Fruit fly (Drosophila melanogaster) whole organism, embryonic: Measurements from ENCODE around the gene Hmbs.

ENCODE experiments used
- Bdp1 ChIP-seq: fragments of 200-800 bp; sonication (Bioruptor generic); optimal IDR thresholded peaks from 3 replicates; lab custom pipeline; 2016; ENCODE audit warnings: missing biosample characterization, missing genetic modification characterization
- BtbVII ChIP-seq: fragments of 200-800 bp; sonication (Bioruptor generic); optimal IDR thresholded peaks from 3 replicates; lab custom pipeline; 2017; ENCODE audit warnings: missing biosample characterization, mild to moderate bottlenecking, missing genetic modification characterization
- Bteb2 ChIP-seq: fragments of 200-800 bp; sonication (Bioruptor generic); optimal IDR thresholded peaks from 2 replicates; lab custom pipeline; 2016; ENCODE audit warnings: missing biosample characterization, missing genetic modification characterization
- CG10321 ChIP-seq: fragments of 200-800 bp; sonication (Bioruptor generic); IDR thresholded peaks from 2 replicates; pipeline ENCODE4 v1.3.6; 2022; ENCODE audit warnings: missing biosample characterization, missing genetic modification characterization
- CG11085 ChIP-seq: fragments of 200-800 bp; sonication (Bioruptor generic); IDR thresholded peaks from 2 replicates; pipeline ENCODE4 v1.3.6; 2022; ENCODE audit warnings: missing biosample characterization, missing genetic modification characterization
- CG11093 ChIP-seq: fragments of 200-800 bp; sonication (Bioruptor generic); IDR thresholded peaks from 3 replicates; pipeline ENCODE4 v1.3.6; 2022; ENCODE audit warnings: missing biosample characterization, missing genetic modification characterization
- CG11247 ChIP-seq: fragments of 200-800 bp; sonication (Bioruptor generic); IDR thresholded peaks from 2 replicates; pipeline ENCODE4 v1.3.6; 2022; ENCODE audit warnings: missing biosample characterization, missing genetic modification characterization
- CG12391 ChIP-seq: fragments of 200-800 bp; sonication (Bioruptor generic); optimal IDR thresholded peaks from 3 replicates; lab custom pipeline; 2018; ENCODE audit warnings: missing biosample characterization, mild to moderate bottlenecking, missing genetic modification characterization, moderate library complexity
- CG13424 ChIP-seq: fragments of 200-800 bp; sonication (Bioruptor generic); optimal IDR thresholded peaks from 2 replicates; lab custom pipeline; 2019; ENCODE audit warnings: missing biosample characterization, mild to moderate bottlenecking, missing genetic modification characterization, moderate library complexity
- CG16813 ChIP-seq: fragments of 200-800 bp; sonication (Bioruptor generic); IDR thresholded peaks from 3 replicates; pipeline ENCODE4 v1.3.6; 2022; ENCODE audit warnings: missing biosample characterization, missing genetic modification characterization; ENCODE audit not compliant: partially characterized antibody
- CG17186 ChIP-seq: fragments of 200-800 bp; sonication (Bioruptor generic); optimal IDR thresholded peaks from 3 replicates; lab custom pipeline; 2017; ENCODE audit warnings: missing biosample characterization, missing genetic modification reagents, missing genetic modification characterization
- CG18262 ChIP-seq: fragments of 200-800 bp; optimal IDR thresholded peaks from 3 replicates; lab custom pipeline; 2019; ENCODE audit warnings: missing biosample characterization, mild to moderate bottlenecking, missing genetic modification characterization, moderate library complexity
- CG30431 ChIP-seq: fragments of 200-800 bp; sonication (Bioruptor generic); optimal IDR thresholded peaks from 2 replicates; lab custom pipeline; 2017; ENCODE audit warnings: missing biosample characterization, missing genetic modification characterization
- CG3407 ChIP-seq: fragments of 200-800 bp; sonication (Bioruptor generic); optimal IDR thresholded peaks from 2 replicates; lab custom pipeline; 2018; ENCODE audit warnings: missing biosample characterization, mild to moderate bottlenecking, missing genetic modification characterization
- CG4617 ChIP-seq: fragments of 200-800 bp; sonication (Bioruptor generic); optimal IDR thresholded peaks from 3 replicates; lab custom pipeline; 2016; ENCODE audit warnings: missing biosample characterization, missing genetic modification characterization, borderline replicate concordance
- CG6175 ChIP-seq: fragments of 200-800 bp; sonication (Bioruptor generic); IDR thresholded peaks from 3 replicates; pipeline ENCODE4 v1.3.6; 2022; ENCODE audit warnings: missing biosample characterization, missing genetic modification characterization
- CG6683 ChIP-seq: fragments of 200-800 bp; sonication (Bioruptor generic); optimal IDR thresholded peaks from 2 replicates; lab custom pipeline; 2017; ENCODE audit warnings: missing biosample characterization, mild to moderate bottlenecking, missing genetic modification characterization, missing genetic modification reagents
- CG6765 ChIP-seq: fragments of 200-800 bp; sonication (Bioruptor generic); optimal IDR thresholded peaks from 3 replicates; lab custom pipeline; 2017; ENCODE audit warnings: missing biosample characterization, mild to moderate bottlenecking, missing genetic modification characterization
- CG7987 ChIP-seq: fragments of 200-800 bp; sonication (Bioruptor generic); optimal IDR thresholded peaks from 2 replicates; lab custom pipeline; 2018; ENCODE audit warnings: missing biosample characterization, mild to moderate bottlenecking, missing genetic modification characterization, moderate library complexity
- CG8290 ChIP-seq, 3 experiments: fragments of 200-800 bp; sonication (Bioruptor generic); optimal IDR thresholded peaks; 2 replicates each; lab custom pipeline; 2016 to 2019; ENCODE audit warnings: missing biosample characterization in 3 of 3, missing genetic modification characterization in 3 of 3, mild to moderate bottlenecking in 2 of 3, moderate library complexity in 1 of 3
- CG8388 ChIP-seq: fragments of 200-800 bp; sonication (Bioruptor generic); optimal IDR thresholded peaks from 2 replicates; lab custom pipeline; 2019; ENCODE audit warnings: missing biosample characterization, mild to moderate bottlenecking, missing genetic modification characterization, moderate library complexity
- CG9609 ChIP-seq: fragments of 200-800 bp; sonication (Bioruptor generic); optimal IDR thresholded peaks from 3 replicates; lab custom pipeline; 2016; ENCODE audit warnings: missing biosample characterization, missing genetic modification characterization
- CkIIα-i1 ChIP-seq: fragments of 200-800 bp; sonication (Bioruptor generic); IDR thresholded peaks from 2 replicates; pipeline ENCODE4 v1.3.6; 2022; ENCODE audit warnings: missing biosample characterization, missing genetic modification characterization
- D19B ChIP-seq: fragments of 200-800 bp; sonication (Bioruptor generic); optimal IDR thresholded peaks from 2 replicates; lab custom pipeline; 2017; ENCODE audit warnings: missing biosample characterization, mild to moderate bottlenecking, missing genetic modification characterization
- Lim3 ChIP-seq: fragments of 200-800 bp; sonication (Bioruptor generic); IDR thresholded peaks from 2 replicates; pipeline ENCODE4 v1.3.6; 2022; ENCODE audit warnings: missing biosample characterization, missing genetic modification characterization
- Mad ChIP-seq: fragments of 200-800 bp; sonication (Bioruptor generic); optimal IDR thresholded peaks from 2 replicates; lab custom pipeline; 2016; ENCODE audit warnings: missing biosample characterization, missing genetic modification characterization
- Oli ChIP-seq: fragments of 200-800 bp; sonication (Bioruptor generic); optimal IDR thresholded peaks from 2 replicates; lab custom pipeline; 2018; ENCODE audit warnings: missing biosample characterization, mild to moderate bottlenecking, missing genetic modification characterization, moderate library complexity
- Rfx ChIP-seq: fragments of 200-800 bp; sonication (Bioruptor generic); IDR thresholded peaks from 2 replicates; pipeline ENCODE4 v1.3.6; 2022; ENCODE audit warnings: missing biosample characterization, missing genetic modification characterization
- Sin3A ChIP-seq: fragments of >200 bp; optimal IDR thresholded peaks from 2 replicates; lab custom pipeline; 2018
- Sox100B ChIP-seq: fragments of 200-800 bp; sonication (Bioruptor generic); optimal IDR thresholded peaks from 3 replicates; lab custom pipeline; 2018; ENCODE audit warnings: missing biosample characterization, mild to moderate bottlenecking, missing genetic modification characterization
- Ssrp ChIP-seq: fragments of 200-800 bp; sonication (Bioruptor generic); optimal IDR thresholded peaks from 2 replicates; lab custom pipeline; 2018; ENCODE audit warnings: missing biosample characterization, mild to moderate bottlenecking, missing genetic modification characterization, moderate library complexity
- bigmax ChIP-seq: fragments of 200-800 bp; sonication (Bioruptor generic); optimal IDR thresholded peaks from 2 replicates; lab custom pipeline; 2018; ENCODE audit warnings: missing biosample characterization, mild to moderate bottlenecking, missing genetic modification characterization
- bsh ChIP-seq, 2 experiments: fragments of 200-800 bp; sonication (Bioruptor generic); optimal IDR thresholded peaks; 2 replicates each; lab custom pipeline; 2017 to 2018; ENCODE audit warnings: mild to moderate bottlenecking in 2 of 2, missing biosample characterization in 2 of 2, missing genetic modification characterization in 2 of 2, moderate library complexity in 1 of 2
- danr ChIP-seq: fragments of 200-800 bp; sonication (Bioruptor generic); IDR thresholded peaks from 2 replicates; pipeline ENCODE4 v1.3.6; 2022; ENCODE audit warnings: missing biosample characterization, missing genetic modification characterization
- dimm ChIP-seq: fragments of 200-800 bp; sonication (Bioruptor generic); IDR thresholded peaks from 2 replicates; pipeline ENCODE4 v1.3.6; 2022; ENCODE audit warnings: missing biosample characterization, missing genetic modification characterization
- dmrt99B ChIP-seq: fragments of 200-800 bp; sonication (Bioruptor generic); optimal IDR thresholded peaks from 2 replicates; lab custom pipeline; 2018; ENCODE audit warnings: missing biosample characterization, mild to moderate bottlenecking, missing genetic modification characterization, moderate library complexity
- eve ChIP-seq, 2 experiments: fragments of >200 bp; optimal IDR thresholded peaks; 2 replicates each; lab custom pipeline; 2017; ENCODE audit warnings: missing biosample characterization in 2 of 2, missing genetic modification characterization in 2 of 2
- ewg ChIP-seq: fragments of 200-800 bp; sonication (Bioruptor generic); optimal IDR thresholded peaks from 3 replicates; lab custom pipeline; 2017; ENCODE audit warnings: mild to moderate bottlenecking, missing biosample characterization, missing genetic modification reagents, missing genetic modification characterization
- eyg ChIP-seq: fragments of 200-800 bp; sonication (Bioruptor generic); optimal IDR thresholded peaks from 3 replicates; lab custom pipeline; 2016; ENCODE audit warnings: missing biosample characterization, missing genetic modification characterization
- fru ChIP-seq: fragments of >200 bp; optimal IDR thresholded peaks from 2 replicates; lab custom pipeline; 2017
- hbn ChIP-seq: fragments of 200-800 bp; sonication (Bioruptor generic); IDR thresholded peaks from 2 replicates; pipeline ENCODE4 v1.3.6; 2022; ENCODE audit warnings: missing biosample characterization, missing genetic modification characterization; ENCODE audit not compliant: partially characterized antibody
- jing ChIP-seq: fragments of 200-800 bp; sonication (Bioruptor generic); optimal IDR thresholded peaks from 2 replicates; lab custom pipeline; 2018; ENCODE audit warnings: missing biosample characterization, mild to moderate bottlenecking, missing genetic modification characterization
- nom ChIP-seq: fragments of 200-800 bp; sonication (Bioruptor generic); optimal IDR thresholded peaks from 2 replicates; lab custom pipeline; 2017; ENCODE audit warnings: missing biosample characterization, missing genetic modification characterization, mild to moderate bottlenecking, moderate library complexity, missing genetic modification reagents
- peb ChIP-seq: fragments of 200-800 bp; sonication (Bioruptor generic); IDR thresholded peaks from 2 replicates; pipeline ENCODE4 v1.3.6; 2022; ENCODE audit warnings: missing biosample characterization, missing genetic modification characterization
- psq ChIP-seq: fragments of 200-800 bp; sonication (Bioruptor generic); optimal IDR thresholded peaks from 2 replicates; lab custom pipeline; 2017; ENCODE audit warnings: missing biosample characterization, missing genetic modification characterization
- ro ChIP-seq: fragments of 200-800 bp; sonication (Bioruptor generic); IDR thresholded peaks from 2 replicates; pipeline ENCODE4 v1.3.6; 2022; ENCODE audit warnings: missing biosample characterization, missing genetic modification characterization
- run ChIP-seq: fragments of 200-800 bp; sonication (Bioruptor generic); optimal IDR thresholded peaks from 3 replicates; lab custom pipeline; 2018; ENCODE audit warnings: missing biosample characterization, mild to moderate bottlenecking, missing genetic modification characterization
- sim ChIP-seq: fragments of 200-800 bp; sonication (Bioruptor generic); IDR thresholded peaks from 2 replicates; pipeline ENCODE4 v1.3.6; 2022; ENCODE audit warnings: missing biosample characterization, missing genetic modification characterization
- sisA ChIP-seq: fragments of 200-800 bp; sonication (Bioruptor generic); IDR thresholded peaks from 2 replicates; pipeline ENCODE4 v1.3.6; 2022; ENCODE audit warnings: missing biosample characterization, missing genetic modification characterization
- sqz ChIP-seq: fragments of 200-800 bp; sonication (Bioruptor generic); optimal IDR thresholded peaks from 3 replicates; lab custom pipeline; 2018; ENCODE audit warnings: missing biosample characterization, mild to moderate bottlenecking, missing genetic modification characterization
- tgo ChIP-seq: fragments of 200-800 bp; sonication (Bioruptor generic); IDR thresholded peaks from 3 replicates; pipeline ENCODE4 v1.3.6; 2022; ENCODE audit warnings: missing biosample characterization, missing genetic modification characterization
- unc-4 ChIP-seq: fragments of 200-800 bp; sonication (Bioruptor generic); IDR thresholded peaks from 2 replicates; pipeline ENCODE4 v1.3.6; 2022; ENCODE audit warnings: missing biosample characterization, missing genetic modification characterization; ENCODE audit not compliant: partially characterized antibody

Hmbs gene

dm6 chr3L:1370939-1371338 is 36.2 kb downstream of the Hmbs start (continued):
- TF ChIP-seq CG6683 = no peak
- no peak for TF ChIP-seq D19B (GFP tag; lab: Kevin White, UChicago)
- peak; percentile 47 for TF ChIP-seq dmrt99B (tag; lab: Kevin White, UChicago)
- TF ChIP-seq CG3407 (GFP tag; lab: Kevin White, UChicago) = no peak
- peak in 1 of 2 experiments; percentile 17 for TF ChIP-seq eve (GFP tag; optimal IDR thresholded peaks at IDR 0.05; lab: Kevin White, UChicago)
- peak; percentile 18 for TF ChIP-seq CG9609 (GFP tag; lab: Kevin White, UChicago)
- peak; percentile 3 for TF ChIP-seq Mad (GFP tag; lab: Kevin White, UChicago)
- TF ChIP-seq Bdp1 (GFP tag; lab: Kevin White, UChicago) = no peak
- TF ChIP-seq Sin3A (lab: Kevin White, UChicago) = no peak
- no peak for TF ChIP-seq jing
- no peak for TF ChIP-seq bigmax (GFP tag; lab: Kevin White, UChicago)
- no peak for TF ChIP-seq CkIIα-i1 (GFP tag; lab: Robert Waterston, UW)
- peak; percentile 20 for TF ChIP-seq CG8388 (GFP tag; lab: Kevin White, UChicago)
- no peak for TF ChIP-seq CG11247 (GFP tag; lab: Robert Waterston, UW)
- TF ChIP-seq sim = no peak
- no peak for TF ChIP-seq BtbVII (GFP tag; lab: Kevin White, UChicago)
- TF ChIP-seq Lim3 (GFP tag; lab: Robert Waterston, UW) = no peak
- TF ChIP-seq peb (GFP tag; lab: Robert Waterston, UW) = no peak
- TF ChIP-seq CG17186 (GFP tag; lab: Kevin White, UChicago) = no peak
- no peak for TF ChIP-seq unc-4 (GFP tag; lab: Robert Waterston, UW)
- TF ChIP-seq Oli (tag; lab: Kevin White, UChicago) = peak; percentile 54
- TF ChIP-seq CG12391 (tag; lab: Kevin White, UChicago) = peak; percentile 17
- TF ChIP-seq sisA (GFP tag; lab: Robert Waterston, UW) = peak; percentile 23; the same call in 1 of the 2 replicates
- no peak for TF ChIP-seq danr (GFP tag; lab: Robert Waterston, UW)
- no peak for TF ChIP-seq fru (lab: Kevin White, UChicago)
- TF ChIP-seq CG10321 (GFP tag; lab: Robert Waterston, UW) = no peak
- TF ChIP-seq psq (GFP tag; lab: Kevin White, UChicago) = no peak
- TF ChIP-seq CG18262 (tag; lab: Kevin White, UChicago) = no peak
- TF ChIP-seq CG13424 (tag; lab: Kevin White, UChicago) = peak; percentile 4
- no peak for TF ChIP-seq CG11085
- TF ChIP-seq Ssrp = peak; percentile 29
- TF ChIP-seq tgo (GFP tag; lab: Robert Waterston, UW) = no peak
- TF ChIP-seq run = no peak
- no peak for TF ChIP-seq sqz
- TF ChIP-seq Bteb2 (GFP tag; lab: Kevin White, UChicago) = no peak
- no peak for TF ChIP-seq hbn (GFP tag; lab: Robert Waterston, UW)
- no peak for TF ChIP-seq CG4617 (GFP tag; lab: Kevin White, UChicago)
- TF ChIP-seq ro (GFP tag; lab: Robert Waterston, UW) = no peak
- no peak for TF ChIP-seq CG7987 (GFP tag; lab: Kevin White, UChicago)
- no peak for TF ChIP-seq CG16813 (GFP tag; lab: Robert Waterston, UW)
- peak in 1 of 2 experiments; percentile 38 for TF ChIP-seq bsh (GFP tag; optimal IDR thresholded peaks at IDR 0.05; lab: Kevin White, UChicago)
- no peak for TF ChIP-seq dimm (GFP tag; lab: Robert Waterston, UW)
- no peak for TF ChIP-seq eyg (GFP tag; lab: Kevin White, UChicago)
- TF ChIP-seq CG8290 (GFP tag; optimal IDR thresholded peaks at IDR 0.05; lab: Kevin White, UChicago) = no peak
- TF ChIP-seq CG8290 (tag; optimal IDR thresholded peaks at IDR 0.05; lab: Kevin White, UChicago) = peak in 1 of 2 experiments; percentile 26
- TF ChIP-seq CG11093 (GFP tag; lab: Robert Waterston, UW) = 0 out of 3 replicates have a peak, but pooled peaks have one; percentile 39
- peak; percentile 22 for TF ChIP-seq CG30431 (GFP tag; lab: Kevin White, UChicago)
- no peak for TF ChIP-seq Rfx (GFP tag; lab: Robert Waterston, UW)
- no peak for TF ChIP-seq CG6175 (GFP tag; lab: Robert Waterston, UW)
- peak; percentile 3 for TF ChIP-seq ewg (GFP tag; lab: Kevin White, UChicago)
- TF ChIP-seq Sox100B (GFP tag; lab: Kevin White, UChicago) = peak; percentile 12
- TF ChIP-seq nom = no peak
- no peak for TF ChIP-seq CG6765 (GFP tag; lab: Kevin White, UChicago)
